Fruit fly (Drosophila melanogaster) whole organism, embryonic: ENCODE data around the gene Cyp9f2.

ENCODE experiments used
- BtbVII ChIP-seq: fragments of 200-800 bp; sonication (Bioruptor generic); optimal IDR thresholded peaks from 3 replicates; lab custom pipeline; 2017; ENCODE audit warnings: missing biosample characterization, mild to moderate bottlenecking, missing genetic modification characterization
- CG10274 ChIP-seq: fragments of 200-800 bp; sonication (Bioruptor generic); optimal IDR thresholded peaks from 3 replicates; lab custom pipeline; 2017; ENCODE audit warnings: missing biosample characterization, mild to moderate bottlenecking, missing genetic modification characterization
- CG11696 ChIP-seq: fragments of 200-800 bp; sonication (Bioruptor generic); IDR thresholded peaks from 2 replicates; pipeline ENCODE4 v1.3.6; 2022; ENCODE audit warnings: missing biosample characterization, missing genetic modification characterization
- CG12659 ChIP-seq: fragments of 200-800 bp; sonication (Bioruptor generic); optimal IDR thresholded peaks from 3 replicates; lab custom pipeline; 2017; ENCODE audit warnings: mild to moderate bottlenecking, missing biosample characterization, missing genetic modification reagents, missing genetic modification characterization
- CG13894 ChIP-seq: fragments of 200-800 bp; sonication (Bioruptor generic); optimal IDR thresholded peaks from 3 replicates; lab custom pipeline; 2018; ENCODE audit warnings: missing biosample characterization, mild to moderate bottlenecking, missing genetic modification characterization, moderate library complexity
- CG14965 ChIP-seq: fragments of 200-800 bp; sonication (Bioruptor generic); optimal IDR thresholded peaks from 2 replicates; lab custom pipeline; 2016; ENCODE audit warnings: missing biosample characterization, missing genetic modification characterization, borderline replicate concordance
- CG15514 ChIP-seq: fragments of 200-800 bp; sonication (Bioruptor generic); optimal IDR thresholded peaks from 3 replicates; lab custom pipeline; 2017; ENCODE audit warnings: missing biosample characterization, missing genetic modification characterization, mild to moderate bottlenecking, moderate library complexity, missing genetic modification reagents
- CG16813 ChIP-seq: fragments of 200-800 bp; sonication (Bioruptor generic); IDR thresholded peaks from 3 replicates; pipeline ENCODE4 v1.3.6; 2022; ENCODE audit warnings: missing biosample characterization, missing genetic modification characterization; ENCODE audit not compliant: partially characterized antibody
- CG2120 ChIP-seq: fragments of 200-800 bp; sonication (Bioruptor generic); optimal IDR thresholded peaks from 3 replicates; lab custom pipeline; 2016; ENCODE audit warnings: missing biosample characterization, missing genetic modification characterization
- CG2202 ChIP-seq: fragments of 200-800 bp; sonication (Bioruptor generic); optimal IDR thresholded peaks from 2 replicates; lab custom pipeline; 2018; ENCODE audit warnings: missing biosample characterization, mild to moderate bottlenecking, missing genetic modification characterization
- CG2889 ChIP-seq: fragments of 200-800 bp; sonication (Bioruptor generic); IDR thresholded peaks from 3 replicates; pipeline ENCODE4 v1.3.6; 2022; ENCODE audit warnings: missing biosample characterization, missing genetic modification characterization
- CG31441 ChIP-seq: fragments of 200-800 bp; sonication (Bioruptor generic); IDR thresholded peaks from 2 replicates; pipeline ENCODE4 v1.3.6; 2022; ENCODE audit warnings: missing biosample characterization, missing genetic modification characterization
- CG3281 ChIP-seq: fragments of 200-800 bp; sonication (Bioruptor generic); optimal IDR thresholded peaks from 3 replicates; lab custom pipeline; 2017; ENCODE audit warnings: missing biosample characterization, mild to moderate bottlenecking, missing genetic modification characterization
- CG34224 ChIP-seq: fragments of 200-800 bp; sonication (Bioruptor generic); IDR thresholded peaks from 3 replicates; pipeline ENCODE4 v1.3.6; 2022; ENCODE audit warnings: missing biosample characterization, missing genetic modification characterization; ENCODE audit not compliant: partially characterized antibody
- CG7556 ChIP-seq: fragments of 200-800 bp; sonication (Bioruptor generic); optimal IDR thresholded peaks from 2 replicates; lab custom pipeline; 2017; ENCODE audit warnings: missing biosample characterization, mild to moderate bottlenecking, missing genetic modification characterization
- CG7839 ChIP-seq: fragments of 200-800 bp; sonication (Bioruptor generic); optimal IDR thresholded peaks from 3 replicates; lab custom pipeline; 2018; ENCODE audit warnings: missing biosample characterization, mild to moderate bottlenecking, missing genetic modification characterization, moderate library complexity
- CG8924 ChIP-seq: fragments of 200-800 bp; optimal IDR thresholded peaks from 3 replicates; lab custom pipeline; 2019; ENCODE audit warnings: missing biosample characterization, mild to moderate bottlenecking, missing genetic modification characterization, moderate library complexity
- CkIIα-i1 ChIP-seq: fragments of 200-800 bp; sonication (Bioruptor generic); IDR thresholded peaks from 2 replicates; pipeline ENCODE4 v1.3.6; 2022; ENCODE audit warnings: missing biosample characterization, missing genetic modification characterization
- D19B ChIP-seq: fragments of 200-800 bp; sonication (Bioruptor generic); optimal IDR thresholded peaks from 2 replicates; lab custom pipeline; 2017; ENCODE audit warnings: missing biosample characterization, mild to moderate bottlenecking, missing genetic modification characterization
- Dp ChIP-seq: fragments of 200-800 bp; sonication (Bioruptor generic); optimal IDR thresholded peaks from 2 replicates; lab custom pipeline; 2018; ENCODE audit warnings: missing biosample characterization, mild to moderate bottlenecking, missing genetic modification characterization, moderate library complexity
- E2f2 ChIP-seq: fragments of 200-800 bp; sonication (Bioruptor generic); IDR thresholded peaks from 2 replicates; pipeline ENCODE4 v1.3.6; 2022; ENCODE audit warnings: missing biosample characterization, missing genetic modification characterization
- Gug ChIP-seq: fragments of 200-800 bp; sonication (Bioruptor generic); IDR thresholded peaks from 4 replicates; pipeline ENCODE4 v1.3.6; 2022; ENCODE audit warnings: missing biosample characterization, missing genetic modification characterization
- Hmr ChIP-seq: fragments of 200-800 bp; sonication (Bioruptor generic); optimal IDR thresholded peaks from 3 replicates; lab custom pipeline; 2017; ENCODE audit warnings: mild to moderate bottlenecking, missing biosample characterization, missing genetic modification reagents, missing genetic modification characterization
- MESR4 ChIP-seq: fragments of 200-800 bp; sonication (Bioruptor generic); optimal IDR thresholded peaks from 2 replicates; lab custom pipeline; 2018; ENCODE audit warnings: missing biosample characterization, mild to moderate bottlenecking, missing genetic modification characterization, moderate library complexity
- Myb ChIP-seq: fragments of 200-800 bp; sonication (Bioruptor generic); optimal IDR thresholded peaks from 2 replicates; lab custom pipeline; 2016; ENCODE audit warnings: missing biosample characterization, missing genetic modification characterization
- Sox102F ChIP-seq: fragments of 200-800 bp; sonication (Bioruptor generic); optimal IDR thresholded peaks from 2 replicates; lab custom pipeline; 2018; ENCODE audit warnings: missing biosample characterization, mild to moderate bottlenecking, missing genetic modification characterization, moderate library complexity
- Sry-β ChIP-seq: fragments of 200-800 bp; sonication (Bioruptor generic); optimal IDR thresholded peaks from 2 replicates; lab custom pipeline; 2018; ENCODE audit warnings: missing biosample characterization, mild to moderate bottlenecking, missing genetic modification characterization, moderate library complexity
- Xrp1 ChIP-seq: fragments of 200-800 bp; sonication (Bioruptor generic); IDR thresholded peaks from 2 replicates; pipeline ENCODE4 v1.3.6; 2022; ENCODE audit warnings: missing biosample characterization, missing genetic modification characterization
- bbx ChIP-seq: fragments of 200-800 bp; sonication (Bioruptor generic); IDR thresholded peaks from 2 replicates; pipeline ENCODE4 v1.3.6; 2022; ENCODE audit warnings: missing biosample characterization, missing genetic modification characterization; ENCODE audit not compliant: partially characterized antibody
- corto ChIP-seq: fragments of 200-800 bp; sonication (Bioruptor generic); optimal IDR thresholded peaks from 2 replicates; lab custom pipeline; 2016; ENCODE audit warnings: missing biosample characterization, mild to moderate bottlenecking, missing genetic modification characterization, moderate library complexity
- dpn ChIP-seq, 2 experiments: fragments of 200-800 bp; sonication (Bioruptor generic); optimal IDR thresholded peaks; 3 replicates each; lab custom pipeline; 2016; ENCODE audit warnings: missing biosample characterization in 2 of 2, missing genetic modification characterization in 2 of 2
- exex ChIP-seq: fragments of 200-800 bp; sonication (Bioruptor generic); optimal IDR thresholded peaks from 4 replicates; lab custom pipeline; 2018; ENCODE audit warnings: missing biosample characterization, mild to moderate bottlenecking, missing genetic modification characterization, moderate library complexity
- fd3F ChIP-seq: fragments of 200-800 bp; sonication (Bioruptor generic); optimal IDR thresholded peaks from 2 replicates; lab custom pipeline; 2018; ENCODE audit warnings: missing biosample characterization, mild to moderate bottlenecking, missing genetic modification characterization, moderate library complexity
- hbn ChIP-seq: fragments of 200-800 bp; sonication (Bioruptor generic); IDR thresholded peaks from 2 replicates; pipeline ENCODE4 v1.3.6; 2022; ENCODE audit warnings: missing biosample characterization, missing genetic modification characterization; ENCODE audit not compliant: partially characterized antibody
- lilli ChIP-seq: fragments of 200-800 bp; sonication (Bioruptor generic); optimal IDR thresholded peaks from 3 replicates; lab custom pipeline; 2016; ENCODE audit warnings: missing biosample characterization, missing genetic modification characterization
- luna ChIP-seq: fragments of 200-800 bp; sonication (Bioruptor generic); optimal IDR thresholded peaks from 2 replicates; lab custom pipeline; 2016; ENCODE audit warnings: missing biosample characterization, missing genetic modification characterization
- nerfin-2 ChIP-seq: fragments of 200-800 bp; sonication (Bioruptor generic); IDR thresholded peaks from 2 replicates; pipeline ENCODE4 v1.3.6; 2022; ENCODE audit warnings: missing biosample characterization, missing genetic modification characterization; ENCODE audit not compliant: partially characterized antibody
- onecut ChIP-seq: fragments of 200-800 bp; sonication (Bioruptor generic); IDR thresholded peaks from 2 replicates; pipeline ENCODE4 v1.3.6; 2022; ENCODE audit warnings: missing biosample characterization, missing genetic modification characterization
- row ChIP-seq: fragments of 200-800 bp; sonication (Bioruptor generic); IDR thresholded peaks from 3 replicates; pipeline ENCODE4 v1.3.6; 2022; ENCODE audit warnings: missing biosample characterization, missing genetic modification characterization
- sima ChIP-seq: fragments of 200-800 bp; sonication (Bioruptor generic); optimal IDR thresholded peaks from 2 replicates; lab custom pipeline; 2016; ENCODE audit warnings: missing biosample characterization, missing genetic modification characterization
- so ChIP-seq: fragments of 200-800 bp; sonication (Bioruptor generic); IDR thresholded peaks from 3 replicates; pipeline ENCODE4 v1.3.6; 2022; ENCODE audit warnings: missing biosample characterization, missing genetic modification characterization
- sob ChIP-seq: fragments of 200-800 bp; sonication (Bioruptor generic); IDR thresholded peaks from 2 replicates; pipeline ENCODE4 v1.3.6; 2022; ENCODE audit warnings: missing biosample characterization, missing genetic modification characterization
- trem ChIP-seq: fragments of 200-800 bp; optimal IDR thresholded peaks from 3 replicates; lab custom pipeline; 2019; ENCODE audit warnings: missing biosample characterization, mild to moderate bottlenecking, missing genetic modification characterization, moderate library complexity
- vvl ChIP-seq: fragments of 200-800 bp; sonication (Bioruptor generic); IDR thresholded peaks from 2 replicates; pipeline ENCODE4 v1.3.6; 2022; ENCODE audit warnings: missing biosample characterization, missing genetic modification characterization
- zen2 ChIP-seq: fragments of 200-800 bp; sonication (Bioruptor generic); IDR thresholded peaks from 3 replicates; pipeline ENCODE4 v1.3.6; 2022; ENCODE audit warnings: missing biosample characterization, missing genetic modification characterization; ENCODE audit not compliant: partially characterized antibody
- zfh2 ChIP-seq: fragments of 200-800 bp; sonication (Bioruptor generic); optimal IDR thresholded peaks from 2 replicates; lab custom pipeline; 2016; ENCODE audit warnings: missing biosample characterization, missing genetic modification characterization

The Cyp9f2 gene

DNA sequence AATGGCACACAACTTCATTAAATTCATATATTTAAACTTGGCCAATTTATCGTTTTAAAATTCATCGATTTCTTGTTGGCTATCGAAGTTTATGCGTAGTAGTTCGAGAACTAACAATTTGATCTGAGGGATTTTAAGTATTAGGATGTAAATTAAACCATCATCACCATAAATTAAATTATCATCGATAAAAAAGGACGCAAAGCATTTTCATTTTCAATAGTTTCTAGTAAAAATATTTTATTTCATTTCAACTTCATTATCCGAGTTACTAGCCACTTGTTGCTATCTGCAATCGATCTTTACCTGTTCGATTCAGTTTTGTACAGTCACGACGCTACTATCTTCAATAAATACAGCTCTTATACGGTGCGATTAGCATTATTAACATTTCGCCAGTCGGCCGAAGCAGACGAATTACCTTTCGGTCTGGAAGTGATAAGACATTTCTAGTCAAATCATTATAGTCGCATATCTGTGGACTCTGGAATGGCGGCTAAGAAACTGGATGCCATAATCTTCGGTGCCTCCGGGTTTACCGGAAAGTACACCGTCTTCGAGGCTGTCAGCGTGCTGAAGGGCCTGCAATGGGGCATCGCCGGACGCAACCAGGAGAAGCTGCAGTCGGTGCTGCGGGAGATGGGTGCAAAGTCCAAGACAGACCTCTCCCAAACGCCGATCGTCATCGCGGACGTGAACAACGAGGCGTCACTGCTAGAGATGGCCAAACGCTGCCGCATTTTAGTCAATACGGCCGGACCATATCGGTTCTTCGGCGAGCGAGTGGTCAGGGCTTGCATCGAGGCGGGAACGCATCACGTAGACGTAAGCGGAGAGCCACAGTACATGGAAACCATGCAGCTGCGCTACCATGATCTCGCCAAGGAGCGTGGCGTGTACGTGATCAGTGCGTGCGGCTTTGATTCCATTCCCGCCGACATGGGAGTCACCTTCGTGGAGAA lies 688 bp upstream of the Cyp9f2 start, which contains the start of gene CG5167 (continued):
- TF ChIP-seq Dp (GFP tag; lab: Kevin White, UChicago) (peak; percentile 45), vvl (GFP tag; lab: Robert Waterston, UW) (peak; percentile 49; the same call in 1 of the 2 replicates), BtbVII (GFP tag; lab: Kevin White, UChicago) (peak; percentile 63), sob (GFP tag; lab: Robert Waterston, UW) (no peak), CG2202 (tag; lab: Kevin White, UChicago) (peak; percentile 7), Sox102F (GFP tag; lab: Kevin White, UChicago) (peak; percentile 38), Myb (GFP tag; lab: Kevin White, UChicago) (peak; percentile 9), so (GFP tag; lab: Robert Waterston, UW) (0 out of 3 replicates have a peak, but pooled peaks have one; percentile 21), zfh2 (no peak), CG13894 (tag; lab: Kevin White, UChicago) (peak; percentile 13), CG11696 (no peak), nerfin-2 (GFP tag; lab: Robert Waterston, UW) (peak; percentile 23; the same call in 1 of the 2 replicates), Xrp1 (GFP tag; lab: Robert Waterston, UW) (peak; percentile 49), CG16813 (GFP tag; lab: Robert Waterston, UW) (0 out of 3 replicates have a peak, but pooled peaks have one; percentile 8), CG15514 (peak; percentile 51), sima (no peak), CG34224 (GFP tag; lab: Robert Waterston, UW) (peak; percentile 43; the same call in 2 of the 3 replicates), CkIIα-i1 (GFP tag; lab: Robert Waterston, UW) (no peak), CG10274 (GFP tag; lab: Kevin White, UChicago) (no peak), CG2889 (GFP tag; lab: Robert Waterston, UW) (no peak), CG14965 (GFP tag; lab: Kevin White, UChicago) (no peak), Sry-β (no peak), Hmr (GFP tag; lab: Kevin White, UChicago) (peak; percentile 35), corto (peak; percentile 35), luna (GFP tag; lab: Kevin White, UChicago) (peak; percentile 22), CG7839 (tag; lab: Kevin White, UChicago) (peak; percentile 39), dpn (GFP tag; optimal IDR thresholded peaks at IDR 0.05; lab: Kevin White, UChicago) (peak in 1 of 2 experiments; percentile 49), zen2 (GFP tag; lab: Robert Waterston, UW) (no peak), CG3281 (GFP tag; lab: Kevin White, UChicago) (peak; percentile 24), hbn (0 out of 2 replicates have a peak, but pooled peaks have one; percentile 17), fd3F (peak; percentile 3), CG8924 (peak; percentile 63), Gug (GFP tag; lab: Robert Waterston, UW) (no peak; the same call in 3 of the 4 replicates), CG31441 (GFP tag; lab: Robert Waterston, UW) (peak; percentile 38; the same call in 1 of the 2 replicates), exex (tag; lab: Kevin White, UChicago) (peak; percentile 89), CG2120 (peak; percentile 44), D19B (GFP tag; lab: Kevin White, UChicago) (peak; percentile 21), CG12659 (GFP tag; lab: Kevin White, UChicago) (peak; percentile 20), MESR4 (GFP tag; lab: Kevin White, UChicago) (peak; percentile 33), bbx (GFP tag; lab: Robert Waterston, UW) (0 out of 2 replicates have a peak, but pooled peaks have one; percentile 22), row (peak; percentile 70), E2f2 (GFP tag; lab: Robert Waterston, UW) (peak; percentile 50; the same call in 1 of the 2 replicates), onecut (GFP tag; lab: Robert Waterston, UW) (peak; percentile 23; the same call in 1 of the 2 replicates), CG7556 (GFP tag; lab: Kevin White, UChicago) (peak; percentile 19), trem (tag; lab: Kevin White, UChicago) (peak; percentile 58), lilli (peak; percentile 45)
